Fruit fly (Drosophila melanogaster) Kc167 (cell line): ENCODE measurements around the gene CG8960.

Source experiments
- Myc ChIP-seq: fragments of >200 bp; optimal IDR thresholded peaks from 2 replicates; lab custom pipeline; 2017; ENCODE audit warnings: missing external identifiers
- psq ChIP-seq: fragments of >200 bp; optimal IDR thresholded peaks from 2 replicates; lab custom pipeline; 2017; ENCODE audit warnings: missing external identifiers

DNA sequence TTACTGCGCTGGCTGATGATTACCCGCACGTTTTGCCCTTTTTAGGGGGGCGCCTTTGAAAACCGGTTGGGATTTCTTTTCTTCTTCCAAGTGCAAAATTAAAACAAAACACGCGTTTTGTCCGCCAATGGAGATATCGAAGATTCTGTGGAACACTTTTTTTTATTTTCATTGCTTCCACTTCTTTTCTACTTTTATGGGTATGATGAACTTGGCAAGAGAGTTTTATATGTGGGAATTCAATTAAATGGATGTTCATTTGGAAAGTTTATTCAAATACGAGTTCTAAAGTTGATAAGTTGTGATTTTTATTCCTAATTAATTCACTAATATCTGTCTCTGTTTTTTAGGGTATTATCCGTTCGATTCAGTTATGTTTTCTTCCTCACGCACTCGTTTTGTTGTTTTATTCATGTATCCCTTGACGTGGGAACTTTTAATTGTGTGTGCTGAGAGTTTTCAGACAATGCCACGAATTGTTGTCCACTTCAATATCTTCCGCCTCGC lies 32.7 kb upstream of the CG8960 start:
- TF ChIP-seq psq (lab: Kevin White, UChicago) (no peak), Myc (lab: Kevin White, UChicago) (no peak)
